Worm (Caenorhabditis elegans) whole organism, young adult: ENCODE data around the gene pfd-5.

ENCODE experiments used
- B0019.2 ChIP-seq: fragments of 200-800 bp; sonication (Bioruptor generic); conservative IDR thresholded peaks from 2 replicates; pipeline ENCODE4 v1.3.6; 2022; ENCODE audit warnings: missing genetic modification reagents, missing genetic modification characterization, missing compliant biosample characterization
- B0035.1 ChIP-seq: sonication (generic microtip); optimal IDR thresholded peaks from 2 replicates; lab custom pipeline; 2016; ENCODE audit warnings: missing genetic modification characterization, mild to moderate bottlenecking, missing compliant biosample characterization, missing genotype, missing genetic modification reagents
- D2030.7 ChIP-seq: fragments of 200-800 bp; sonication (Bioruptor generic); IDR thresholded peaks from 2 replicates; pipeline ENCODE4 v1.3.6; 2022; ENCODE audit warnings: missing genetic modification reagents, missing genetic modification characterization, missing compliant biosample characterization
- F33H1.4 ChIP-seq: fragments of 200-800 bp; sonication (Bioruptor generic); IDR thresholded peaks from 2 replicates; pipeline ENCODE4 v1.3.6; 2022; ENCODE audit warnings: missing genetic modification reagents, missing genetic modification characterization, missing compliant biosample characterization
- F37B4.10 ChIP-seq: fragments of 200-800 bp; sonication (Bioruptor generic); IDR thresholded peaks from 2 replicates; pipeline ENCODE4 v1.3.6; 2022; ENCODE audit warnings: missing genetic modification characterization, missing compliant biosample characterization
- F57A8.1 ChIP-seq: fragments of 200-800 bp; sonication (Bioruptor generic); optimal IDR thresholded peaks from 2 replicates; lab custom pipeline; 2018; ENCODE audit warnings: mild to moderate bottlenecking, missing genetic modification characterization, moderate library complexity, missing compliant biosample characterization
- F57C9.4 ChIP-seq: sonication (generic microtip); optimal IDR thresholded peaks from 2 replicates; lab custom pipeline; 2017; ENCODE audit warnings: mild to moderate bottlenecking, missing genetic modification characterization, missing compliant biosample characterization
- T07F8.4 ChIP-seq: sonication (generic microtip); optimal IDR thresholded peaks from 2 replicates; lab custom pipeline; 2016; ENCODE audit warnings: mild to moderate bottlenecking, missing genetic modification characterization, moderate library complexity, missing compliant biosample characterization
- Y53G8AR.9 ChIP-seq: fragments of 200-800 bp; sonication (Bioruptor generic); conservative IDR thresholded peaks from 2 replicates; pipeline ENCODE4 v1.3.6; 2022; ENCODE audit warnings: missing genetic modification reagents, missing genetic modification characterization, missing compliant biosample characterization
- Y95B8A.8 ChIP-seq: fragments of 200-800 bp; sonication (Bioruptor generic); IDR thresholded peaks from 2 replicates; pipeline ENCODE4 v1.3.6; 2022; ENCODE audit warnings: missing genetic modification reagents, missing genetic modification characterization, missing compliant biosample characterization
- ama-1 ChIP-seq, 3 experiments: fragments of 150-350 bp in 1 of 3; sonication (generic microtip) in 2 of 3; optimal IDR thresholded peaks; 2 replicates each; lab custom pipeline; 2014 to 2018; ENCODE audit warnings: missing biosample characterization in 2 of 3, missing genetic modification characterization in 2 of 3, missing genetic modification reagents in 2 of 3
- atf-7 ChIP-seq: sonication (generic microtip); optimal IDR thresholded peaks from 2 replicates; lab custom pipeline; 2017; ENCODE audit warnings: mild to moderate bottlenecking, missing genetic modification characterization, missing compliant biosample characterization
- athp-1 ChIP-seq: sonication (generic microtip); optimal IDR thresholded peaks from 2 replicates; lab custom pipeline; 2017; ENCODE audit warnings: mild to moderate bottlenecking, missing genetic modification characterization, missing compliant biosample characterization
- attf-3 ChIP-seq: fragments of 200-800 bp; sonication (Bioruptor generic); conservative IDR thresholded peaks from 2 replicates; pipeline ENCODE4 v1.3.6; 2022; ENCODE audit warnings: missing genetic modification reagents, missing genetic modification characterization, missing compliant biosample characterization
- bed-1 ChIP-seq: fragments of 200-800 bp; sonication (Bioruptor generic); IDR thresholded peaks from 2 replicates; pipeline ENCODE4 v1.3.6; 2022; ENCODE audit warnings: missing genetic modification reagents, missing genetic modification characterization, missing compliant biosample characterization
- cebp-2 ChIP-seq: fragments of 200-800 bp; sonication (Bioruptor generic); IDR thresholded peaks from 2 replicates; pipeline ENCODE4 v1.3.6; 2022; ENCODE audit warnings: missing genetic modification characterization, missing compliant biosample characterization
- ceh-100 ChIP-seq: fragments of 200-800 bp; sonication (Bioruptor generic); IDR thresholded peaks from 2 replicates; pipeline ENCODE4 v1.3.6; 2022; ENCODE audit warnings: missing genetic modification reagents, missing genetic modification characterization, missing compliant biosample characterization
- ceh-27 ChIP-seq: fragments of 200-800 bp; sonication (Bioruptor generic); optimal IDR thresholded peaks from 2 replicates; lab custom pipeline; 2018; ENCODE audit warnings: mild to moderate bottlenecking, missing genetic modification characterization, moderate library complexity, missing compliant biosample characterization
- ceh-91 ChIP-seq: fragments of 200-800 bp; sonication (Bioruptor generic); IDR thresholded peaks from 2 replicates; pipeline ENCODE4 v1.3.6; 2022; ENCODE audit warnings: missing genetic modification reagents, missing genetic modification characterization, missing compliant biosample characterization
- chd-7 ChIP-seq: sonication (generic microtip); optimal IDR thresholded peaks from 2 replicates; lab custom pipeline; 2016; ENCODE audit warnings: mild to moderate bottlenecking, missing genetic modification characterization, moderate library complexity, missing compliant biosample characterization
- die-1 ChIP-seq: sonication (generic microtip); optimal IDR thresholded peaks from 2 replicates; lab custom pipeline; 2016; ENCODE audit warnings: missing genotype, mild to moderate bottlenecking, missing genetic modification characterization, missing compliant biosample characterization
- dox-1 ChIP-seq: fragments of 200-800 bp; sonication (Bioruptor generic); IDR thresholded peaks from 2 replicates; pipeline ENCODE4 v1.3.6; 2022; ENCODE audit warnings: missing genetic modification reagents, missing genetic modification characterization, missing compliant biosample characterization
- efl-1 ChIP-seq: fragments of 150-350 bp; optimal IDR thresholded peaks from 2 replicates; lab custom pipeline; 2014; ENCODE audit warnings: missing biosample characterization, missing genetic modification reagents, missing genetic modification characterization
- fkh-3 ChIP-seq: sonication (generic microtip); optimal IDR thresholded peaks from 2 replicates; lab custom pipeline; 2016; ENCODE audit warnings: mild to moderate bottlenecking, missing genetic modification characterization, missing compliant biosample characterization
- him-1 ChIP-seq: sonication (generic microtip); optimal IDR thresholded peaks from 2 replicates; lab custom pipeline; 2016; ENCODE audit warnings: missing genotype, missing genetic modification reagents, missing genetic modification characterization, missing compliant biosample characterization
- hlh-12 ChIP-seq: sonication (generic microtip); optimal IDR thresholded peaks from 2 replicates; lab custom pipeline; 2016; ENCODE audit warnings: missing genetic modification characterization, missing compliant biosample characterization
- lin-26 ChIP-seq: fragments of 200-800 bp; sonication (Bioruptor generic); IDR thresholded peaks from 2 replicates; pipeline ENCODE4 v1.3.6; 2022; ENCODE audit warnings: missing genetic modification reagents, missing genetic modification characterization, missing compliant biosample characterization
- lin-54 ChIP-seq: fragments of 200-800 bp; sonication (Bioruptor generic); optimal IDR thresholded peaks from 2 replicates; lab custom pipeline; 2018; ENCODE audit warnings: mild to moderate bottlenecking, missing genetic modification characterization, missing compliant biosample characterization
- lsl-1 ChIP-seq: fragments of 200-800 bp; sonication (Bioruptor generic); optimal IDR thresholded peaks from 2 replicates; lab custom pipeline; 2018; ENCODE audit warnings: mild to moderate bottlenecking, missing genetic modification characterization, moderate library complexity, missing compliant biosample characterization
- madf-8 ChIP-seq: fragments of 200-800 bp; sonication (Bioruptor generic); conservative IDR thresholded peaks from 2 replicates; pipeline ENCODE4 v1.3.6; 2022; ENCODE audit warnings: missing genetic modification reagents, missing genetic modification characterization, missing compliant biosample characterization
- nfyb-1 ChIP-seq: fragments of 200-800 bp; sonication (Bioruptor generic); IDR thresholded peaks from 2 replicates; pipeline ENCODE4 v1.3.6; 2022; ENCODE audit warnings: missing genetic modification reagents, missing genetic modification characterization, missing compliant biosample characterization
- nhr-120 ChIP-seq: fragments of 200-800 bp; sonication (Bioruptor generic); IDR thresholded peaks from 2 replicates; pipeline ENCODE4 v1.3.6; 2022; ENCODE audit warnings: missing genetic modification characterization, missing compliant biosample characterization
- nhr-179 ChIP-seq: sonication (generic microtip); optimal IDR thresholded peaks from 2 replicates; lab custom pipeline; 2016; ENCODE audit warnings: mild to moderate bottlenecking, missing genetic modification characterization, missing compliant biosample characterization
- nhr-27 ChIP-seq: fragments of 200-800 bp; sonication (Bioruptor generic); optimal IDR thresholded peaks from 2 replicates; lab custom pipeline; 2018; ENCODE audit warnings: mild to moderate bottlenecking, missing genetic modification characterization, moderate library complexity, missing compliant biosample characterization
- nhr-80 ChIP-seq: sonication (generic microtip); optimal IDR thresholded peaks from 2 replicates; lab custom pipeline; 2016; ENCODE audit warnings: missing genetic modification characterization, missing compliant biosample characterization
- pbrm-1 ChIP-seq: fragments of 200-800 bp; sonication (Bioruptor generic); IDR thresholded peaks from 2 replicates; pipeline ENCODE4 v1.3.6; 2022; ENCODE audit warnings: missing genetic modification reagents, missing genetic modification characterization, missing compliant biosample characterization
- pha-4 ChIP-seq: fragments of 150-350 bp; sonication (generic microtip); optimal IDR thresholded peaks from 2 replicates; lab custom pipeline; 2014; ENCODE audit warnings: missing biosample characterization, missing genetic modification reagents, missing genetic modification characterization
- rec-8 ChIP-seq, 2 experiments: sonication (generic microtip); optimal IDR thresholded peaks; 2 replicates each; lab custom pipeline; 2016; ENCODE audit warnings: mild to moderate bottlenecking in 2 of 2, missing genetic modification characterization in 2 of 2, missing genetic modification reagents in 2 of 2, missing genotype in 2 of 2, missing biosample characterization in 1 of 2, missing compliant biosample characterization in 1 of 2, moderate library complexity in 1 of 2
- sdz-38 ChIP-seq: sonication (generic microtip); optimal IDR thresholded peaks from 2 replicates; lab custom pipeline; 2016; ENCODE audit warnings: missing genotype, missing genetic modification characterization, missing compliant biosample characterization
- snpc-1.1 ChIP-seq: sonication (generic microtip); optimal IDR thresholded peaks from 2 replicates; lab custom pipeline; 2017; ENCODE audit warnings: missing genetic modification characterization, mild to moderate bottlenecking, missing compliant biosample characterization, antibody characterized with exemption, moderate library complexity, missing genotype, missing genetic modification reagents; ENCODE audit not compliant: insufficient read depth
- snpc-4 ChIP-seq, 5 experiments: fragments of 150-350 bp in 1 of 5; sonication (generic microtip) in 4 of 5; optimal IDR thresholded peaks; 2 replicates each; lab custom pipeline; 2014 to 2018; ENCODE audit warnings: missing genetic modification characterization in 5 of 5, missing biosample characterization in 3 of 5, antibody characterized with exemption in 2 of 5, mild to moderate bottlenecking in 2 of 5, missing compliant biosample characterization in 2 of 5, missing genotype in 2 of 5, moderate library complexity in 2 of 5, missing genetic modification reagents in 1 of 5
- somi-1 ChIP-seq: fragments of 200-800 bp; sonication (Bioruptor generic); optimal IDR thresholded peaks from 2 replicates; lab custom pipeline; 2018; ENCODE audit warnings: mild to moderate bottlenecking, missing genetic modification characterization, missing compliant biosample characterization
- unc-130 ChIP-seq: sonication (generic microtip); optimal IDR thresholded peaks from 2 replicates; lab custom pipeline; 2016; ENCODE audit warnings: missing genetic modification reagents, missing genetic modification characterization, missing compliant biosample characterization
- xnd-1 ChIP-seq: sonication (generic microtip); optimal IDR thresholded peaks from 2 replicates; lab custom pipeline; 2016; ENCODE audit warnings: missing genotype, missing genetic modification reagents, missing genetic modification characterization, missing compliant biosample characterization
- ztf-18 ChIP-seq: sonication (generic microtip); optimal IDR thresholded peaks from 2 replicates; lab custom pipeline; 2016; ENCODE audit warnings: missing genotype, mild to moderate bottlenecking, missing genetic modification characterization, missing compliant biosample characterization
- ztf-26 ChIP-seq: sonication (generic microtip); optimal IDR thresholded peaks from 2 replicates; lab custom pipeline; 2017; ENCODE audit warnings: missing genetic modification characterization, missing compliant biosample characterization
- ztf-3 ChIP-seq: fragments of 200-800 bp; sonication (Bioruptor generic); optimal IDR thresholded peaks from 2 replicates; lab custom pipeline; 2018; ENCODE audit warnings: mild to moderate bottlenecking, missing genetic modification characterization, missing compliant biosample characterization
- ztf-6 ChIP-seq: fragments of 200-800 bp; sonication (Bioruptor generic); IDR thresholded peaks from 2 replicates; pipeline ENCODE4 v1.3.6; 2022; ENCODE audit warnings: missing genetic modification reagents, missing genetic modification characterization, missing compliant biosample characterization

Gene pfd-5

ce11 chrIII:7209721-7210120 lies 11.0 kb upstream of the pfd-5 start, which contains the start of gene R151.2 (continued):
- TF ChIP-seq somi-1 (GFP tag; lab: Kevin White, UChicago) (no peak), F57A8.1 (peak; percentile 6), die-1 (no peak), efl-1 (GFP tag; lab: Kevin White, UChicago) (no peak), chd-7 (tag; lab: Kevin White, UChicago) (no peak), atf-7 (no peak), lsl-1 (GFP tag; lab: Kevin White, UChicago) (peak; percentile 42), T07F8.4 (no peak), F57C9.4 (no peak), attf-3 (no peak), nhr-179 (tag; lab: Kevin White, UChicago) (no peak), dox-1 (GFP tag; lab: Robert Waterston, UW) (0 out of 2 replicates have a peak, but pooled peaks have one; percentile 12), ztf-26 (tag; lab: Kevin White, UChicago) (no peak), athp-1 (tag; lab: Kevin White, UChicago) (peak; percentile 12), madf-8 (no peak), pbrm-1 (GFP tag; lab: Robert Waterston, UW) (no peak), fkh-3 (tag; lab: Kevin White, UChicago) (no peak), sdz-38 (no peak), cebp-2 (GFP tag; lab: Robert Waterston, UW) (no peak), ceh-27 (no peak), ztf-6 (GFP tag; lab: Robert Waterston, UW) (no peak), ama-1 (optimal IDR thresholded peaks at IDR 0.05; lab: Kevin White, UChicago) (no peak), ama-1 (GFP tag; optimal IDR thresholded peaks at IDR 0.05; lab: Kevin White, UChicago) (peak in 1 of 2 experiments; percentile 61), B0019.2 (GFP tag; lab: Robert Waterston, UW) (no peak), Y53G8AR.9 (0 out of 2 replicates have a peak, but pooled peaks have one; percentile 26), nfyb-1 (GFP tag; lab: Robert Waterston, UW) (0 out of 2 replicates have a peak, but pooled peaks have one; percentile 47), B0035.1 (tag; lab: Kevin White, UChicago) (no peak), nhr-80 (tag; lab: Kevin White, UChicago) (no peak), ztf-18 (tag; lab: Kevin White, UChicago) (no peak), F37B4.10 (GFP tag; lab: Robert Waterston, UW) (no peak), snpc-1.1 (tag; lab: Kevin White, UChicago) (no peak), nhr-120 (GFP tag; lab: Robert Waterston, UW) (no peak), lin-54 (GFP tag; lab: Kevin White, UChicago) (peak; percentile 53), him-1 (no peak), hlh-12 (tag; lab: Kevin White, UChicago) (no peak), D2030.7 (GFP tag; lab: Robert Waterston, UW) (no peak), snpc-4 (GFP tag; optimal IDR thresholded peaks at IDR 0.05; lab: Kevin White, UChicago) (no peak), snpc-4 (tag; optimal IDR thresholded peaks at IDR 0.05; lab: Kevin White, UChicago) (peak in 1 of 4 experiments; percentile 3), xnd-1 (no peak), bed-1 (GFP tag; lab: Robert Waterston, UW) (no peak), ztf-3 (GFP tag; lab: Kevin White, UChicago) (no peak), rec-8 (tag; optimal IDR thresholded peaks at IDR 0.05; lab: Kevin White, UChicago) (peak in 1 of 2 experiments; percentile 4), Y95B8A.8 (GFP tag; lab: Robert Waterston, UW) (no peak), pha-4 (tag; lab: Kevin White, UChicago) (no peak), nhr-27 (no peak), ceh-100 (GFP tag; lab: Robert Waterston, UW) (peak; percentile 24; the same call in 1 of the 2 replicates), ceh-91 (GFP tag; lab: Robert Waterston, UW) (no peak), lin-26 (GFP tag; lab: Robert Waterston, UW) (0 out of 2 replicates have a peak, but pooled peaks have one; percentile 39), F33H1.4 (peak; percentile 38), unc-130 (GFP tag; lab: Kevin White, UChicago) (no peak)
